Worm (Caenorhabditis elegans) whole organism, L4 larva: ENCODE data around the gene ZC116.1.

Source experiments
- F49E8.2 ChIP-seq: sonication (generic microtip); optimal IDR thresholded peaks from 2 replicates; lab custom pipeline; 2016; ENCODE audit warnings: missing compliant biosample characterization, mild to moderate bottlenecking, missing genetic modification characterization, borderline replicate concordance
- R02D3.7 ChIP-seq: fragments of 150-350 bp; sonication (generic microtip); optimal IDR thresholded peaks from 3 replicates; lab custom pipeline; 2014; ENCODE audit warnings: missing biosample characterization, missing genetic modification characterization
- Y105C5A.15 ChIP-seq: fragments of 200-800 bp; sonication (Bioruptor generic); IDR thresholded peaks from 2 replicates; pipeline ENCODE4 v1.3.6; 2022; ENCODE audit warnings: missing genetic modification characterization, missing compliant biosample characterization
- attf-4 ChIP-seq: sonication (generic microtip); optimal IDR thresholded peaks from 3 replicates; lab custom pipeline; 2017; ENCODE audit warnings: missing biosample characterization, missing genetic modification characterization
- ceh-20 ChIP-seq: fragments of 200-800 bp; sonication (Bioruptor generic); IDR thresholded peaks from 2 replicates; pipeline ENCODE4 v1.3.6; 2022; ENCODE audit warnings: missing genetic modification reagents, missing genetic modification characterization, missing compliant biosample characterization
- dmd-6 ChIP-seq: fragments of 200-800 bp; sonication (Bioruptor generic); IDR thresholded peaks from 2 replicates; pipeline ENCODE4 v1.3.6; 2022; ENCODE audit warnings: missing genetic modification reagents, missing genetic modification characterization, missing compliant biosample characterization
- hif-1 ChIP-seq, 2 experiments: sonication (generic microtip); optimal IDR thresholded peaks; 2 replicates each; lab custom pipeline; 2016 to 2017; ENCODE audit warnings: missing compliant biosample characterization in 2 of 2, missing genetic modification characterization in 2 of 2, missing genetic modification reagents in 2 of 2, missing genotype in 2 of 2, mild to moderate bottlenecking in 1 of 2
- lsy-2 ChIP-seq, 2 experiments: fragments of 150-350 bp in 1 of 2; sonication (generic microtip) in 1 of 2; optimal IDR thresholded peaks; 2 replicates each; lab custom pipeline; 2014 to 2017; ENCODE audit warnings: missing biosample characterization in 2 of 2, missing genetic modification characterization in 2 of 2
- nhr-102 ChIP-seq: sonication (generic microtip); optimal IDR thresholded peaks from 2 replicates; lab custom pipeline; 2016; ENCODE audit warnings: mild to moderate bottlenecking, missing genetic modification characterization, moderate library complexity, missing compliant biosample characterization
- nhr-111 ChIP-seq: fragments of 200-800 bp; sonication (Bioruptor generic); optimal IDR thresholded peaks from 2 replicates; lab custom pipeline; 2018; ENCODE audit warnings: mild to moderate bottlenecking, missing genetic modification characterization, missing compliant biosample characterization
- nhr-28 ChIP-seq: fragments of 150-350 bp; optimal IDR thresholded peaks from 2 replicates; lab custom pipeline; 2014; ENCODE audit warnings: missing biosample characterization, missing genetic modification characterization
- nhr-77 ChIP-seq: fragments of 150-350 bp; optimal IDR thresholded peaks from 2 replicates; lab custom pipeline; 2014; ENCODE audit warnings: missing biosample characterization, missing genetic modification characterization
- spr-3 ChIP-seq: fragments of 200-800 bp; sonication (Bioruptor generic); optimal IDR thresholded peaks from 2 replicates; lab custom pipeline; 2018; ENCODE audit warnings: mild to moderate bottlenecking, missing genetic modification characterization, missing compliant biosample characterization
- unc-130 ChIP-seq: sonication (generic microtip); optimal IDR thresholded peaks from 2 replicates; lab custom pipeline; 2016; ENCODE audit warnings: missing genetic modification reagents, missing genetic modification characterization, missing compliant biosample characterization
- zfp-2 ChIP-seq: sonication (generic microtip); optimal IDR thresholded peaks from 2 replicates; lab custom pipeline; 2016; ENCODE audit warnings: mild to moderate bottlenecking, missing genetic modification characterization, missing compliant biosample characterization
- zip-11 ChIP-seq: fragments of 200-800 bp; sonication (Bioruptor generic); IDR thresholded peaks from 2 replicates; pipeline ENCODE4 v1.3.6; 2022; ENCODE audit warnings: missing genetic modification characterization, missing compliant biosample characterization

Gene ZC116.1

ce11 chrV:12659426-12659825 lies 49.8 kb downstream of the ZC116.1 start, which contains the start of gene ccch-3 (continued):
- TF ChIP-seq spr-3 = no peak
- no peak for TF ChIP-seq Y105C5A.15 (GFP tag; lab: Robert Waterston, UW)
- TF ChIP-seq nhr-111 = no peak
- peak; percentile 56 for TF ChIP-seq nhr-28 (tag; lab: Kevin White, UChicago)
- no peak for TF ChIP-seq hif-1 (tag; optimal IDR thresholded peaks at IDR 0.05; lab: Kevin White, UChicago)
- TF ChIP-seq zip-11 (GFP tag; lab: Robert Waterston, UW) = no peak
- no peak for TF ChIP-seq ceh-20 (GFP tag; lab: Robert Waterston, UW)
- no peak for TF ChIP-seq R02D3.7 (tag; lab: Kevin White, UChicago)
- TF ChIP-seq dmd-6 (GFP tag; lab: Robert Waterston, UW) = no peak; the same call in 1 of the 2 replicates
- TF ChIP-seq attf-4 = no peak

- no peak for TF ChIP-seq zfp-2 (tag; lab: Kevin White, UChicago)
- TF ChIP-seq lsy-2 (tag; optimal IDR thresholded peaks at IDR 0.05; lab: Kevin White, UChicago) = peak in 1 of 2 experiments; percentile 40
- no peak for TF ChIP-seq nhr-102 (tag; lab: Kevin White, UChicago)
- TF ChIP-seq F49E8.2 (tag; lab: Kevin White, UChicago) = no peak
- no peak for TF ChIP-seq nhr-77
- peak; percentile 10 for TF ChIP-seq unc-130 (GFP tag; lab: Kevin White, UChicago)
- TF ChIP-seq, all 104 proteins: peak for 2
Observed at ce11 chrV:12660280-12660818, 50.7 kb downstream of the ZC116.1 start, which contains the start of gene his-74. TSS of gene his-74 (minus strand) at chrV:12660330.
